Fruit fly (Drosophila melanogaster) whole organism, wandering third instar larva: ENCODE data around the gene Uch-L5R.

ENCODE experiments used
- Hnf4 ChIP-seq: fragments of 200-800 bp; sonication (Bioruptor generic); optimal IDR thresholded peaks from 2 replicates; lab custom pipeline; 2016; ENCODE audit warnings: missing biosample characterization, mild to moderate bottlenecking, missing genetic modification characterization
- Rel ChIP-seq, 2 experiments: fragments of 200-800 bp; sonication (Bioruptor generic) in 1 of 2; optimal IDR thresholded peaks; 2 replicates in 1 of 2; 3 replicates in 1 of 2; lab custom pipeline; 2016 to 2019; ENCODE audit warnings: mild to moderate bottlenecking in 2 of 2, missing biosample characterization in 2 of 2, missing genetic modification characterization in 2 of 2, moderate library complexity in 1 of 2
- fru ChIP-seq: fragments of 200-800 bp; sonication (Bioruptor generic); optimal IDR thresholded peaks from 3 replicates; lab custom pipeline; 2016; ENCODE audit warnings: missing biosample characterization, mild to moderate bottlenecking, missing genetic modification characterization
- h ChIP-seq: fragments of 200-800 bp; sonication (Bioruptor generic); optimal IDR thresholded peaks from 3 replicates; lab custom pipeline; 2016; ENCODE audit warnings: missing biosample characterization, mild to moderate bottlenecking, missing genetic modification characterization
- jim ChIP-seq: fragments of 175-275, 200-325 bp; sonication (Bioruptor generic); optimal IDR thresholded peaks from 2 replicates; lab custom pipeline; 2016; ENCODE audit warnings: missing biosample characterization, mild to moderate bottlenecking, missing genetic modification characterization
- lola ChIP-seq: fragments of >200 bp; optimal IDR thresholded peaks from 2 replicates; lab custom pipeline; 2017; ENCODE audit warnings: missing biosample characterization, missing genetic modification characterization
- tai ChIP-seq: sonication (Bioruptor generic); optimal IDR thresholded peaks from 2 replicates; lab custom pipeline; 2016; ENCODE audit warnings: missing biosample characterization, missing genetic modification characterization
- usp ChIP-seq: fragments of >200 bp; optimal IDR thresholded peaks from 2 replicates; lab custom pipeline; 2017; ENCODE audit warnings: missing biosample characterization, missing genetic modification characterization

- TF ChIP-seq fru = no peak
- no peak for TF ChIP-seq Rel (GFP tag; optimal IDR thresholded peaks at IDR 0.05; lab: Kevin White, UChicago)
- no peak for TF ChIP-seq Rel (tag; optimal IDR thresholded peaks at IDR 0.05; lab: Kevin White, UChicago)
- TF ChIP-seq h (GFP tag; lab: Kevin White, UChicago) = no peak
- TF ChIP-seq jim (GFP tag; lab: Kevin White, UChicago) = no peak
- TF ChIP-seq lola = no peak
- no peak for TF ChIP-seq Hnf4 (GFP tag; lab: Kevin White, UChicago)
- no peak for TF ChIP-seq usp (GFP tag; lab: Kevin White, UChicago)
- TF ChIP-seq tai = no peak
Measured at dm6 chrX:12007593-12007992, 48.8 kb downstream of the Uch-L5R start.
